Fruit fly (Drosophila melanogaster) whole organism, embryonic: ENCODE data around the gene CG3038.

Experiments used
- CG13775 ChIP-seq: fragments of 200-800 bp; sonication (Bioruptor generic); optimal IDR thresholded peaks from 3 replicates; lab custom pipeline; 2017; ENCODE audit warnings: missing biosample characterization, mild to moderate bottlenecking, missing genetic modification characterization
- CG8478 ChIP-seq: fragments of >200 bp; optimal IDR thresholded peaks from 2 replicates; lab custom pipeline; 2018
- CG9932 ChIP-seq: fragments of 200-800 bp; sonication (Bioruptor generic); IDR thresholded peaks from 2 replicates; pipeline ENCODE4 v1.3.6; 2022; ENCODE audit warnings: missing biosample characterization, missing genetic modification characterization
- Hr78 ChIP-seq, 2 experiments: fragments of 200-800 bp in 1 of 2; fragments of >200 bp in 1 of 2; sonication (Bioruptor generic) in 1 of 2; optimal IDR thresholded peaks; 2 replicates each; lab custom pipeline; 2017 to 2019; ENCODE audit warnings: missing biosample characterization in 2 of 2, missing genetic modification characterization in 2 of 2, mild to moderate bottlenecking in 1 of 2, moderate library complexity in 1 of 2
- Lhr ChIP-seq: fragments of 200-800 bp; sonication (Bioruptor generic); optimal IDR thresholded peaks from 3 replicates; lab custom pipeline; 2017; ENCODE audit warnings: mild to moderate bottlenecking, missing biosample characterization, missing genetic modification reagents, missing genetic modification characterization
- chif ChIP-seq, 2 experiments: fragments of 200-800 bp; sonication (Bioruptor generic); optimal IDR thresholded peaks; 3 replicates each; lab custom pipeline; 2016; ENCODE audit warnings: missing biosample characterization in 2 of 2, missing genetic modification characterization in 2 of 2
- ftz-f1 ChIP-seq: fragments of 200-800 bp; sonication (Bioruptor generic); optimal IDR thresholded peaks from 2 replicates; lab custom pipeline; 2016; ENCODE audit warnings: missing biosample characterization, missing genetic modification characterization
- gro ChIP-seq: fragments of 200-800 bp; sonication (Bioruptor generic); optimal IDR thresholded peaks from 2 replicates; lab custom pipeline; 2016; ENCODE audit warnings: missing biosample characterization, missing genetic modification characterization
- jumu ChIP-seq: fragments of 200-800 bp; sonication (Bioruptor generic); optimal IDR thresholded peaks from 3 replicates; lab custom pipeline; 2016; ENCODE audit warnings: missing biosample characterization, missing genetic modification characterization
- lilli ChIP-seq: fragments of 200-800 bp; sonication (Bioruptor generic); optimal IDR thresholded peaks from 3 replicates; lab custom pipeline; 2016; ENCODE audit warnings: missing biosample characterization, missing genetic modification characterization
- trh ChIP-seq: fragments of 200-800 bp; sonication (Bioruptor generic); optimal IDR thresholded peaks from 2 replicates; lab custom pipeline; 2016; ENCODE audit warnings: missing biosample characterization, missing genetic modification characterization

dm6 chrX:276065-276464 lies 30.4 kb upstream of the CG3038 start:
- TF ChIP-seq lilli (GFP tag; lab: Kevin White, UChicago), result no peak
- no peak for TF ChIP-seq CG8478 (lab: Kevin White, UChicago)
- no peak for TF ChIP-seq Lhr (GFP tag; lab: Kevin White, UChicago)
- no peak for TF ChIP-seq trh
- no peak for TF ChIP-seq ftz-f1 (GFP tag; lab: Kevin White, UChicago)
- no peak for TF ChIP-seq gro (GFP tag; lab: Kevin White, UChicago)
- no peak for TF ChIP-seq CG9932 (GFP tag; lab: Robert Waterston, UW)
- no peak for TF ChIP-seq jumu (GFP tag; lab: Kevin White, UChicago)
- no peak for TF ChIP-seq chif (GFP tag; optimal IDR thresholded peaks at IDR 0.05; lab: Kevin White, UChicago)
- no peak for TF ChIP-seq CG13775 (GFP tag; lab: Kevin White, UChicago)
- TF ChIP-seq Hr78 (GFP tag; optimal IDR thresholded peaks at IDR 0.05; lab: Kevin White, UChicago), result no peak
